Fruit fly (Drosophila melanogaster) whole organism: ENCODE results near the gene Tdh.

Source experiments
- CG8478 ChIP-seq: fragments of >200 bp; optimal IDR thresholded peaks from 2 replicates; lab custom pipeline; 2018; ENCODE audit warnings: inconsistent platforms
- Dll ChIP-seq: fragments of >200 bp; optimal IDR thresholded peaks from 2 replicates; lab custom pipeline; 2017
- usp ChIP-seq: fragments of >200 bp; optimal IDR thresholded peaks from 2 replicates; lab custom pipeline; 2017; ENCODE audit warnings: missing biosample characterization, missing genetic modification characterization, mixed read lengths

- no peak for TF ChIP-seq usp (GFP tag; lab: Kevin White, UChicago)
- TF ChIP-seq CG8478 (lab: Kevin White, UChicago) = no peak
- TF ChIP-seq Dll (lab: Kevin White, UChicago) = no peak
Measured at dm6 chr3L:20517897-20518804, 51.4 kb downstream of the Tdh start.
